Worm (Caenorhabditis elegans): Measurements from ENCODE around the gene srbc-41.

ce11 chrV:1626720-1627119 is 12.1 kb upstream of the srbc-41 start, which contains the start of gene nhr-237:
- TF ChIP-seq pha-4 (tag; optimal IDR thresholded peaks at IDR 0.05) (no peak), unc-62 (GFP tag; optimal IDR thresholded peaks at IDR 0.05) (no peak), nhr-12 (tag; optimal IDR thresholded peaks at IDR 0.05) (no peak), M03D4.4 (tag; optimal IDR thresholded peaks at IDR 0.05) (no peak), mab-5 (tag; optimal IDR thresholded peaks at IDR 0.05) (no peak), lsy-2 (tag; optimal IDR thresholded peaks at IDR 0.05) (no peak), unc-39 (tag; optimal IDR thresholded peaks at IDR 0.05) (no peak), blmp-1 (tag; optimal IDR thresholded peaks at IDR 0.05) (no peak), ham-2 (GFP tag; optimal IDR thresholded peaks at IDR 0.05) (no peak), lin-13 (tag; optimal IDR thresholded peaks at IDR 0.05) (no peak), flh-1 (GFP tag; optimal IDR thresholded peaks at IDR 0.05) (no peak), nhr-76 (tag; optimal IDR thresholded peaks at IDR 0.05) (no peak), ztf-11 (tag; optimal IDR thresholded peaks at IDR 0.05) (no peak), sem-2 (GFP tag; optimal IDR thresholded peaks at IDR 0.05) (no peak)
